Fruit fly (Drosophila melanogaster) whole organism, prepupa: ENCODE measurements around the gene CG13126.

Source experiments
- CG16779 ChIP-seq: fragments of 200-800 bp; sonication (Bioruptor generic); optimal IDR thresholded peaks from 3 replicates; lab custom pipeline; 2017; ENCODE audit warnings: missing biosample characterization, mild to moderate bottlenecking, missing genetic modification characterization
- CG6854 ChIP-seq: fragments of 200-800 bp; sonication (Bioruptor generic); optimal IDR thresholded peaks from 2 replicates; lab custom pipeline; 2017; ENCODE audit warnings: missing biosample characterization, mild to moderate bottlenecking, missing genetic modification characterization
- CG7368 ChIP-seq: fragments of 200-800 bp; sonication (Bioruptor generic); optimal IDR thresholded peaks from 3 replicates; lab custom pipeline; 2016; ENCODE audit warnings: missing biosample characterization, missing genetic modification characterization
- Gug ChIP-seq: fragments of 200-800 bp; sonication (Bioruptor generic); IDR thresholded peaks from 2 replicates; pipeline ENCODE4 v1.3.6; 2022; ENCODE audit warnings: missing biosample characterization, missing genetic modification characterization
- Hr39 ChIP-seq: fragments of 200-800 bp; sonication (Bioruptor generic); optimal IDR thresholded peaks from 2 replicates; lab custom pipeline; 2016; ENCODE audit warnings: missing biosample characterization, missing genetic modification characterization
- Met ChIP-seq: fragments of 200-800 bp; sonication (Bioruptor generic); optimal IDR thresholded peaks from 3 replicates; lab custom pipeline; 2016; ENCODE audit warnings: missing biosample characterization, missing genetic modification characterization
- Smox ChIP-seq: fragments of 200-800 bp; sonication (Bioruptor generic); optimal IDR thresholded peaks from 3 replicates; lab custom pipeline; 2016; ENCODE audit warnings: missing biosample characterization, missing genetic modification characterization
- Sox102F ChIP-seq: fragments of 200-800 bp; sonication (Bioruptor generic); optimal IDR thresholded peaks from 2 replicates; lab custom pipeline; 2016; ENCODE audit warnings: missing biosample characterization, mild to moderate bottlenecking, missing genetic modification characterization
- lz ChIP-seq: fragments of 200-800 bp; sonication (Bioruptor generic); optimal IDR thresholded peaks from 3 replicates; lab custom pipeline; 2016; ENCODE audit warnings: missing biosample characterization, missing genetic modification characterization

DNA sequence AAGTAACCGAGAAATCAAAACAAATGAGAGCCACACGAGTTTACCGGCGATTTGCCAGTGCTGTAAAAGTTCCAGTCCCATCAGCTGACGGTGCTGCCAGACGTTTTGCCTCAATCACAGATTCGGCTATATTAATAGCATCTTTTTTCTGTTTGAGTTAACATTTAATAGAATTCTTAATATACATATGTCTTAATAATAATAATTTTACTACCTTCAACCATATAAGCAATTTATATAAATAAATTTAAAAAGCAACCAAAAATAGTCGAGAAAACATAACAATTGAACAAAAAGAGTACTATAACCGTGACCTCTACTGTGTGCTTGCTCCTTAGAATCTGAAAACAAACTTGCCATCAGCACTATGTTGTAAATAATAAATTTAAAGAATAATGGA lies at the start of gene CG13126, which contains the start of gene CG4709:
- TF ChIP-seq Met (GFP tag; lab: Kevin White, UChicago) (peak; percentile 83), CG7368 (GFP tag; lab: Kevin White, UChicago) (peak; percentile 88), Smox (peak; percentile 86), Gug (GFP tag; lab: Robert Waterston, UW) (peak; percentile 92), CG6854 (peak; percentile 79), lz (GFP tag; lab: Kevin White, UChicago) (peak; percentile 74), Hr39 (GFP tag; lab: Kevin White, UChicago) (peak; percentile 64), Sox102F (GFP tag; lab: Kevin White, UChicago) (peak; percentile 85), CG16779 (tag; lab: Kevin White, UChicago) (peak; percentile 80)
